Worm (Caenorhabditis elegans): Measurements from ENCODE around the gene Y22D7AR.2.

The Y22D7AR.2 gene

ce11 chrIII:1758151-1758550 is 52.4 kb downstream of the Y22D7AR.2 start, which contains the start of gene Y46E12A.5:
TSS of gene Y46E12A.5 (minus strand) at chrIII:1758251.
- TF ChIP-seq unc-42 (tag; optimal IDR thresholded peaks at IDR 0.05) (no peak), ahr-1 (tag; optimal IDR thresholded peaks at IDR 0.05) (no peak)

- no peak for TF ChIP-seq K09A11.1 (tag; optimal IDR thresholded peaks at IDR 0.05; ENCODE audit: insufficient read depth)
- no peak for TF ChIP-seq nhr-11 (tag; optimal IDR thresholded peaks at IDR 0.05)
- TF ChIP-seq dmd-4 (tag; optimal IDR thresholded peaks at IDR 0.05; ENCODE audit: borderline replicate concordance): no peak
- TF ChIP-seq eyg-1 (tag; optimal IDR thresholded peaks at IDR 0.05): no peak
- TF ChIP-seq ahr-1 (tag; optimal IDR thresholded peaks at IDR 0.05): no peak
- no peak for TF ChIP-seq tbx-2 (tag; optimal IDR thresholded peaks at IDR 0.05)
- no peak for TF ChIP-seq Y22D7AL.16 (tag; optimal IDR thresholded peaks at IDR 0.05)
- TF ChIP-seq zip-5 (tag; optimal IDR thresholded peaks at IDR 0.05): no peak
- no peak for TF ChIP-seq unc-55 (GFP tag; optimal IDR thresholded peaks at IDR 0.05)
- TF ChIP-seq lim-6 (tag; optimal IDR thresholded peaks at IDR 0.05): no peak
- TF ChIP-seq pax-1 (tag; optimal IDR thresholded peaks at IDR 0.05): no peak
- no peak for TF ChIP-seq F13H6.1 (tag; optimal IDR thresholded peaks at IDR 0.05)
- TF ChIP-seq pha-2 (tag; optimal IDR thresholded peaks at IDR 0.05): no peak
- no peak for TF ChIP-seq sox-4 (tag; optimal IDR thresholded peaks at IDR 0.05)
- TF ChIP-seq unc-42 (tag; optimal IDR thresholded peaks at IDR 0.05): no peak
Observed at ce11 chrIII:1758632-1759031, 52.9 kb downstream of the Y22D7AR.2 start, which contains the start of gene Y46E12A.2. TSS of gene Y46E12A.2 (plus strand) at chrIII:1758932.

- TF ChIP-seq C08G9.2 (tag; optimal IDR thresholded peaks at IDR 0.05): no peak
- no peak for TF ChIP-seq ceh-19 (GFP tag; optimal IDR thresholded peaks at IDR 0.05)
- no peak for TF ChIP-seq syd-9 (tag; optimal IDR thresholded peaks at IDR 0.05)
- no peak for TF ChIP-seq hlh-15 (tag; optimal IDR thresholded peaks at IDR 0.05)
- no peak for TF ChIP-seq lin-11 (tag; optimal IDR thresholded peaks at IDR 0.05)
- TF ChIP-seq sdc-2 (tag; optimal IDR thresholded peaks at IDR 0.05): no peak
- no peak for TF ChIP-seq che-1 (tag; optimal IDR thresholded peaks at IDR 0.05)
- no peak for TF ChIP-seq tbx-7 (tag; optimal IDR thresholded peaks at IDR 0.05)
- no peak for TF ChIP-seq lim-6 (tag; optimal IDR thresholded peaks at IDR 0.05)
- TF ChIP-seq F13H6.1 (tag; optimal IDR thresholded peaks at IDR 0.05): no peak
Observed at ce11 chrIII:1763222-1763621, 57.5 kb downstream of the Y22D7AR.2 start, which contains the start of gene cnc-6. TSS of gene cnc-6 (plus strand) at chrIII:1763522.

Data from whole organism, late embryonic.